Worm (Caenorhabditis elegans) whole organism, L1 larva: ENCODE results near the gene F54F2.9.

Source experiments
- alr-1 ChIP-seq: fragments of 200-800 bp; sonication (Bioruptor generic); optimal IDR thresholded peaks from 2 replicates; lab custom pipeline; 2018; ENCODE audit warnings: borderline replicate concordance, mild to moderate bottlenecking, missing genetic modification characterization, missing compliant biosample characterization
- ceh-82 ChIP-seq, 3 experiments: fragments of 150-350 bp in 1 of 3; sonication (generic microtip) in 2 of 3; optimal IDR thresholded peaks; 2 replicates each; lab custom pipeline; 2014 to 2017; ENCODE audit warnings: missing biosample characterization in 3 of 3, missing genetic modification characterization in 3 of 3
- efl-1 ChIP-seq, 4 experiments: fragments of 150-350 bp; optimal IDR thresholded peaks in 3 of 4; peaks in 1 of 4; 1 replicate in 1 of 4; 2 replicates in 3 of 4; lab custom pipeline; 2014; ENCODE audit warnings: missing biosample characterization in 2 of 4, missing genetic modification characterization in 2 of 4, missing genetic modification reagents in 2 of 4
- elt-3 ChIP-seq, 6 experiments: fragments of 150-350 bp in 1 of 6; sonication (generic microtip); optimal IDR thresholded peaks; 2 replicates each; lab custom pipeline; 2017 to 2018; ENCODE audit warnings: missing biosample characterization in 6 of 6, missing genetic modification characterization in 6 of 6, inconsistent platforms in 1 of 6
- fkh-10 ChIP-seq: sonication (generic microtip); optimal IDR thresholded peaks from 2 replicates; lab custom pipeline; 2017; ENCODE audit warnings: missing biosample characterization, missing genetic modification reagents, missing genetic modification characterization
- irx-1 ChIP-seq: sonication (generic microtip); optimal IDR thresholded peaks from 2 replicates; lab custom pipeline; 2016; ENCODE audit warnings: missing genetic modification characterization, missing compliant biosample characterization
- mab-9 ChIP-seq: fragments of 200-800 bp; sonication (Bioruptor generic); IDR thresholded peaks from 2 replicates; pipeline ENCODE4 v1.3.6; 2022; ENCODE audit warnings: missing genetic modification reagents, missing genetic modification characterization, missing compliant biosample characterization
- mdl-1 ChIP-seq, 2 experiments: fragments of 150-350 bp; optimal IDR thresholded peaks; 2 replicates each; lab custom pipeline; 2014 to 2017; ENCODE audit warnings: missing biosample characterization in 2 of 2, missing genetic modification characterization in 2 of 2, inconsistent platforms in 1 of 2
- nhr-76 ChIP-seq: sonication (generic microtip); optimal IDR thresholded peaks from 2 replicates; lab custom pipeline; 2017; ENCODE audit warnings: missing biosample characterization, missing genetic modification characterization
- nhr-77 ChIP-seq: fragments of 150-350 bp; optimal IDR thresholded peaks from 2 replicates; lab custom pipeline; 2014; ENCODE audit warnings: missing biosample characterization, missing genetic modification characterization
- rnt-1 ChIP-seq: sonication (generic microtip); optimal IDR thresholded peaks from 2 replicates; lab custom pipeline; 2016; ENCODE audit warnings: mild to moderate bottlenecking, missing genetic modification characterization, moderate library complexity, missing compliant biosample characterization
- snpc-4 ChIP-seq: fragments of 150-350 bp; optimal IDR thresholded peaks from 2 replicates; lab custom pipeline; 2014; ENCODE audit warnings: missing biosample characterization, missing genetic modification characterization
- swsn-7 ChIP-seq: sonication (generic microtip); optimal IDR thresholded peaks from 2 replicates; lab custom pipeline; 2016; ENCODE audit warnings: missing genetic modification characterization, missing compliant biosample characterization
- tbx-2 ChIP-seq: sonication (generic microtip); optimal IDR thresholded peaks from 2 replicates; lab custom pipeline; 2016; ENCODE audit warnings: missing genetic modification characterization, missing compliant biosample characterization

DNA sequence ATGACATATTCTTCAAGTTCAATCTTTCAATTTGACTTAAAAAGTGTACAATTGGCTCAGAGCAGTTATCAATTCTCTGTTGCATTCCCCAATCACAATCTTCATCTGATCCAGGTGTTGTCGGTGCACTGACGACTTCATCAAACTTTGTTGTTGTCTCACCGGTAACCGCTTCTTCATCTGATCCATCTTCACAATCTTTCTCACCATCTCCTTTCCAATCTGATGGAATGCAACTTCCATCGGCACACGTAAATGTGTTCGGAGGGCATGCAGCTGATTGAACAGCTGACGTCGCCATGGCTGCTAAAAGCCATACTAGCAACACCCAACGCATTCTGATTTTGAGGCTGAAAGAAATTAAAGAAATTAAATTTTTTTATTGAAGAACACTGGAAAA lies 11.0 kb upstream of the F54F2.9 start, which contains the start of gene F44E2.4:
- TF ChIP-seq tbx-2 (tag; lab: Kevin White, UChicago) (no peak), snpc-4 (tag; lab: Kevin White, UChicago) (no peak), efl-1 (optimal IDR thresholded peaks at IDR 0.05; lab: Kevin White, UChicago) (no peak), efl-1 (GFP tag; optimal IDR thresholded peaks at IDR 0.05 in 1 of 2; lab: Kevin White, UChicago) (no peak), fkh-10 (GFP tag; lab: Kevin White, UChicago) (no peak), ceh-82 (tag; optimal IDR thresholded peaks at IDR 0.05; lab: Kevin White, UChicago) (no peak), mdl-1 (tag; optimal IDR thresholded peaks at IDR 0.05; lab: Kevin White, UChicago) (no peak), nhr-76 (tag; lab: Kevin White, UChicago) (no peak), alr-1 (tag; lab: Kevin White, UChicago) (no peak), swsn-7 (tag; lab: Kevin White, UChicago) (no peak), irx-1 (no peak), mab-9 (GFP tag; lab: Robert Waterston, UW) (no peak), elt-3 (tag; optimal IDR thresholded peaks at IDR 0.05; lab: Kevin White, UChicago) (no peak), nhr-77 (tag; lab: Kevin White, UChicago) (no peak), rnt-1 (tag; lab: Kevin White, UChicago) (no peak)
